Worm (Caenorhabditis elegans) whole organism, young adult: Measurements from ENCODE around the gene ced-6.
A peak's percentile ranks its signal among the peaks of the same experiment; 100 is the strongest.

Experiments
- B0019.2 ChIP-seq: fragments of 200-800 bp; sonication (Bioruptor generic); conservative IDR thresholded peaks from 2 replicates; pipeline ENCODE4 v1.3.6; 2022; ENCODE audit warnings: missing genetic modification reagents, missing genetic modification characterization, missing compliant biosample characterization
- B0035.1 ChIP-seq: sonication (generic microtip); optimal IDR thresholded peaks from 2 replicates; lab custom pipeline; 2016; ENCODE audit warnings: missing genetic modification characterization, mild to moderate bottlenecking, missing compliant biosample characterization, missing genotype, missing genetic modification reagents
- B0261.1 ChIP-seq: sonication (generic microtip); optimal IDR thresholded peaks from 2 replicates; lab custom pipeline; 2016; ENCODE audit warnings: mild to moderate bottlenecking, missing genetic modification characterization, moderate library complexity, missing compliant biosample characterization
- B0336.3 ChIP-seq: fragments of 200-800 bp; sonication (Bioruptor generic); IDR thresholded peaks from 2 replicates; pipeline ENCODE4 v1.3.6; 2022; ENCODE audit warnings: missing genetic modification characterization, missing compliant biosample characterization
- C17E4.6 ChIP-seq: fragments of 200-800 bp; sonication (Bioruptor generic); IDR thresholded peaks from 2 replicates; pipeline ENCODE4 v1.3.6; 2022; ENCODE audit warnings: missing genetic modification reagents, missing genetic modification characterization, missing compliant biosample characterization
- F10E7.11 ChIP-seq: sonication (generic microtip); optimal IDR thresholded peaks from 2 replicates; lab custom pipeline; 2017; ENCODE audit warnings: mild to moderate bottlenecking, missing genetic modification characterization, moderate library complexity, missing compliant biosample characterization
- F22D6.2 ChIP-seq: sonication (generic microtip); optimal IDR thresholded peaks from 2 replicates; lab custom pipeline; 2016; ENCODE audit warnings: mild to moderate bottlenecking, missing genetic modification characterization, missing compliant biosample characterization
- F52B5.7 ChIP-seq: sonication (generic microtip); optimal IDR thresholded peaks from 2 replicates; lab custom pipeline; 2016; ENCODE audit warnings: mild to moderate bottlenecking, missing genetic modification characterization, missing compliant biosample characterization
- T26A5.8 ChIP-seq: sonication (generic microtip); optimal IDR thresholded peaks from 2 replicates; lab custom pipeline; 2016; ENCODE audit warnings: missing genetic modification characterization, missing compliant biosample characterization
- Y53F4B.3 ChIP-seq: fragments of 200-800 bp; sonication (Bioruptor generic); IDR thresholded peaks from 2 replicates; pipeline ENCODE4 v1.3.6; 2022; ENCODE audit warnings: missing genetic modification reagents, missing genetic modification characterization, missing compliant biosample characterization
- Y56A3A.18 ChIP-seq: fragments of 200-800 bp; sonication (Bioruptor generic); IDR thresholded peaks from 2 replicates; pipeline ENCODE4 v1.3.6; 2022; ENCODE audit warnings: missing genetic modification reagents, missing genetic modification characterization, missing compliant biosample characterization
- Y67H2A.10 ChIP-seq: fragments of 200-800 bp; sonication (Bioruptor generic); conservative IDR thresholded peaks from 2 replicates; pipeline ENCODE4 v1.3.6; 2022; ENCODE audit warnings: missing genetic modification reagents, missing genetic modification characterization, missing compliant biosample characterization
- Y79H2A.3 ChIP-seq: fragments of 200-800 bp; sonication (Bioruptor generic); conservative IDR thresholded peaks from 2 replicates; pipeline ENCODE4 v1.3.6; 2022; ENCODE audit warnings: missing genetic modification reagents, missing genetic modification characterization, missing compliant biosample characterization
- ZK185.1 ChIP-seq: sonication (generic microtip); optimal IDR thresholded peaks from 2 replicates; lab custom pipeline; 2016; ENCODE audit warnings: mild to moderate bottlenecking, missing genetic modification characterization, missing compliant biosample characterization; ENCODE audit not compliant: poor library complexity, severe bottlenecking
- aptf-3 ChIP-seq: fragments of 200-800 bp; sonication (Bioruptor generic); IDR thresholded peaks from 2 replicates; pipeline ENCODE4 v1.3.6; 2022; ENCODE audit warnings: missing genetic modification characterization, missing compliant biosample characterization
- atf-7 ChIP-seq: sonication (generic microtip); optimal IDR thresholded peaks from 2 replicates; lab custom pipeline; 2017; ENCODE audit warnings: mild to moderate bottlenecking, missing genetic modification characterization, missing compliant biosample characterization
- attf-3 ChIP-seq: fragments of 200-800 bp; sonication (Bioruptor generic); conservative IDR thresholded peaks from 2 replicates; pipeline ENCODE4 v1.3.6; 2022; ENCODE audit warnings: missing genetic modification reagents, missing genetic modification characterization, missing compliant biosample characterization
- attf-6 ChIP-seq: fragments of 200-800 bp; sonication (Bioruptor generic); IDR thresholded peaks from 2 replicates; pipeline ENCODE4 v1.3.6; 2022; ENCODE audit warnings: missing genetic modification reagents, missing genetic modification characterization, missing compliant biosample characterization
- bed-1 ChIP-seq: fragments of 200-800 bp; sonication (Bioruptor generic); IDR thresholded peaks from 2 replicates; pipeline ENCODE4 v1.3.6; 2022; ENCODE audit warnings: missing genetic modification reagents, missing genetic modification characterization, missing compliant biosample characterization
- bed-2 ChIP-seq: fragments of 200-800 bp; sonication (Bioruptor generic); IDR thresholded peaks from 2 replicates; pipeline ENCODE4 v1.3.6; 2022; ENCODE audit warnings: missing genetic modification reagents, missing genetic modification characterization, missing compliant biosample characterization
- ccch-3 ChIP-seq: fragments of 200-800 bp; sonication (Bioruptor generic); optimal IDR thresholded peaks from 2 replicates; lab custom pipeline; 2018; ENCODE audit warnings: mild to moderate bottlenecking, missing genetic modification characterization, missing compliant biosample characterization
- cebp-2 ChIP-seq: fragments of 200-800 bp; sonication (Bioruptor generic); IDR thresholded peaks from 2 replicates; pipeline ENCODE4 v1.3.6; 2022; ENCODE audit warnings: missing genetic modification characterization, missing compliant biosample characterization
- ceh-40 ChIP-seq: fragments of 200-800 bp; sonication (Bioruptor generic); IDR thresholded peaks from 2 replicates; pipeline ENCODE4 v1.3.6; 2022; ENCODE audit warnings: missing genetic modification characterization, missing compliant biosample characterization
- die-1 ChIP-seq: sonication (generic microtip); optimal IDR thresholded peaks from 2 replicates; lab custom pipeline; 2016; ENCODE audit warnings: missing genotype, mild to moderate bottlenecking, missing genetic modification characterization, missing compliant biosample characterization
- egrh-3 ChIP-seq: fragments of 200-800 bp; sonication (Bioruptor generic); IDR thresholded peaks from 2 replicates; pipeline ENCODE4 v1.3.6; 2022; ENCODE audit warnings: missing genetic modification reagents, missing genetic modification characterization, missing compliant biosample characterization
- ets-4 ChIP-seq: fragments of 200-800 bp; sonication (Bioruptor generic); optimal IDR thresholded peaks from 2 replicates; lab custom pipeline; 2018; ENCODE audit warnings: mild to moderate bottlenecking, missing genetic modification characterization, missing compliant biosample characterization
- hlh-26 ChIP-seq: fragments of 200-800 bp; sonication (Bioruptor generic); conservative IDR thresholded peaks from 2 replicates; pipeline ENCODE4 v1.3.6; 2022; ENCODE audit warnings: missing genetic modification reagents, missing genetic modification characterization, missing compliant biosample characterization
- hmg-1.2 ChIP-seq: fragments of 200-800 bp; sonication (Bioruptor generic); IDR thresholded peaks from 2 replicates; pipeline ENCODE4 v1.3.6; 2022; ENCODE audit warnings: missing genetic modification reagents, missing genetic modification characterization, missing compliant biosample characterization
- hmg-20 ChIP-seq: fragments of 200-800 bp; sonication (Bioruptor generic); IDR thresholded peaks from 2 replicates; pipeline ENCODE4 v1.3.6; 2022; ENCODE audit warnings: missing genetic modification reagents, missing genetic modification characterization, missing compliant biosample characterization
- hrde-1 ChIP-seq: sonication (generic microtip); optimal IDR thresholded peaks from 2 replicates; lab custom pipeline; 2016; ENCODE audit warnings: missing genetic modification characterization, mild to moderate bottlenecking, missing compliant biosample characterization, moderate library complexity, missing genotype, missing genetic modification reagents, borderline replicate concordance
- hsf-1 ChIP-seq: fragments of 200-800 bp; sonication (Bioruptor generic); IDR thresholded peaks from 2 replicates; pipeline ENCODE4 v1.3.6; 2022; ENCODE audit warnings: missing genetic modification reagents, missing genetic modification characterization, missing compliant biosample characterization
- let-607 ChIP-seq, 2 experiments: fragments of 200-800 bp in 1 of 2; sonication (Bioruptor generic) in 1 of 2; sonication (generic microtip) in 1 of 2; optimal IDR thresholded peaks; 2 replicates each; lab custom pipeline; 2016 to 2018; ENCODE audit warnings: mild to moderate bottlenecking in 2 of 2, missing compliant biosample characterization in 2 of 2, missing genetic modification characterization in 2 of 2, moderate library complexity in 2 of 2, missing genotype in 1 of 2
- lin-26 ChIP-seq: fragments of 200-800 bp; sonication (Bioruptor generic); IDR thresholded peaks from 2 replicates; pipeline ENCODE4 v1.3.6; 2022; ENCODE audit warnings: missing genetic modification reagents, missing genetic modification characterization, missing compliant biosample characterization
- lir-1 ChIP-seq: fragments of 200-800 bp; sonication (Bioruptor generic); conservative IDR thresholded peaks from 2 replicates; pipeline ENCODE4 v1.3.6; 2022; ENCODE audit warnings: missing genetic modification reagents, missing genetic modification characterization, missing compliant biosample characterization
- lsl-1 ChIP-seq: fragments of 200-800 bp; sonication (Bioruptor generic); optimal IDR thresholded peaks from 2 replicates; lab custom pipeline; 2018; ENCODE audit warnings: mild to moderate bottlenecking, missing genetic modification characterization, moderate library complexity, missing compliant biosample characterization
- lsy-27 ChIP-seq: sonication (generic microtip); optimal IDR thresholded peaks from 2 replicates; lab custom pipeline; 2017; ENCODE audit warnings: missing genetic modification characterization, mild to moderate bottlenecking, missing compliant biosample characterization, antibody characterized with exemption, missing genotype, borderline replicate concordance; ENCODE audit not compliant: insufficient read depth
- mel-28 ChIP-seq: sonication (generic microtip); optimal IDR thresholded peaks from 2 replicates; lab custom pipeline; 2016; ENCODE audit warnings: borderline replicate concordance, mild to moderate bottlenecking, missing genetic modification characterization, missing compliant biosample characterization
- pha-4 ChIP-seq: fragments of 150-350 bp; sonication (generic microtip); optimal IDR thresholded peaks from 2 replicates; lab custom pipeline; 2014; ENCODE audit warnings: missing biosample characterization, missing genetic modification reagents, missing genetic modification characterization
- sea-2 ChIP-seq: fragments of 200-800 bp; sonication (Bioruptor generic); IDR thresholded peaks from 2 replicates; pipeline ENCODE4 v1.3.6; 2022; ENCODE audit warnings: missing genetic modification characterization, missing compliant biosample characterization
- snpc-4 ChIP-seq, 5 experiments: fragments of 150-350 bp in 1 of 5; sonication (generic microtip) in 4 of 5; optimal IDR thresholded peaks; 2 replicates each; lab custom pipeline; 2014 to 2018; ENCODE audit warnings: missing genetic modification characterization in 5 of 5, missing biosample characterization in 3 of 5, antibody characterized with exemption in 2 of 5, mild to moderate bottlenecking in 2 of 5, missing compliant biosample characterization in 2 of 5, missing genotype in 2 of 5, moderate library complexity in 2 of 5, missing genetic modification reagents in 1 of 5
- tbp1 ChIP-seq: fragments of 200-800 bp; sonication (Bioruptor generic); optimal IDR thresholded peaks from 2 replicates; lab custom pipeline; 2018; ENCODE audit warnings: mild to moderate bottlenecking, missing genetic modification characterization, missing compliant biosample characterization
- tbx-9 ChIP-seq: sonication (generic microtip); optimal IDR thresholded peaks from 2 replicates; lab custom pipeline; 2016; ENCODE audit warnings: borderline replicate concordance, missing genetic modification characterization, inconsistent platforms, missing compliant biosample characterization
- unc-62 ChIP-seq: fragments of 150-350 bp; optimal IDR thresholded peaks from 2 replicates; lab custom pipeline; 2014; ENCODE audit warnings: missing biosample characterization, missing genetic modification reagents, missing genetic modification characterization
- zim-3 ChIP-seq: sonication (generic microtip); optimal IDR thresholded peaks from 2 replicates; lab custom pipeline; 2017; ENCODE audit warnings: mild to moderate bottlenecking, missing genetic modification characterization, moderate library complexity, missing compliant biosample characterization
- ztf-18 ChIP-seq: sonication (generic microtip); optimal IDR thresholded peaks from 2 replicates; lab custom pipeline; 2016; ENCODE audit warnings: missing genotype, mild to moderate bottlenecking, missing genetic modification characterization, missing compliant biosample characterization

The ced-6 gene

ce11 chrIII:5554884-5555500, 40.6 kb upstream of the ced-6 start, which contains the start of the genes nmad-1 and hach-1 (continued):
- no peak for TF ChIP-seq atf-7 (tag; lab: Kevin White, UChicago)
- TF ChIP-seq snpc-4 (GFP tag; optimal IDR thresholded peaks at IDR 0.05; lab: Kevin White, UChicago), result peak; percentile 73
- peak in 3 of 4 experiments; percentile 60 to 76 (median 75) for TF ChIP-seq snpc-4 (tag; optimal IDR thresholded peaks at IDR 0.05; lab: Kevin White, UChicago)
- no peak for TF ChIP-seq B0019.2
- peak; percentile 53; the same call in 1 of the 2 replicates for TF ChIP-seq attf-3 (GFP tag; lab: Robert Waterston, UW)
- no peak for TF ChIP-seq Y56A3A.18 (GFP tag; lab: Robert Waterston, UW)
- TF ChIP-seq pha-4, result no peak
- no peak for TF ChIP-seq lsy-27 (tag; lab: Kevin White, UChicago)
- TF ChIP-seq hrde-1 (tag; lab: Kevin White, UChicago), result no peak
- TF ChIP-seq C17E4.6 (GFP tag; lab: Robert Waterston, UW), result no peak
- no peak for TF ChIP-seq attf-6 (GFP tag; lab: Robert Waterston, UW)
- TF ChIP-seq cebp-2 (GFP tag; lab: Robert Waterston, UW), result no peak
- TF ChIP-seq zim-3 (tag; lab: Kevin White, UChicago), result no peak
- no peak for TF ChIP-seq ets-4 (GFP tag; lab: Kevin White, UChicago)
- peak; percentile 87 for TF ChIP-seq ZK185.1 (tag; lab: Kevin White, UChicago)
- peak; percentile 6 for TF ChIP-seq F22D6.2
- TF ChIP-seq tbp1, result peak; percentile 58
- no peak for TF ChIP-seq ccch-3 (GFP tag; lab: Kevin White, UChicago)
- no peak for TF ChIP-seq mel-28 (tag; lab: Kevin White, UChicago)
- TF ChIP-seq Y67H2A.10, result no peak
- TF ChIP-seq sea-2 (GFP tag; lab: Robert Waterston, UW), result no peak
- peak; percentile 32; the same call in 1 of the 2 replicates for TF ChIP-seq egrh-3 (GFP tag; lab: Robert Waterston, UW)
- 0 out of 2 replicates have a peak, but pooled peaks have one; percentile 41 for TF ChIP-seq lin-26
- TF ChIP-seq bed-2 (GFP tag; lab: Robert Waterston, UW), result no peak
- no peak for TF ChIP-seq Y53F4B.3 (GFP tag; lab: Robert Waterston, UW)
- TF ChIP-seq ztf-18, result peak; percentile 42
- no peak for TF ChIP-seq hmg-20 (GFP tag; lab: Robert Waterston, UW)
- peak; percentile 55 for TF ChIP-seq die-1 (tag; lab: Kevin White, UChicago)
- TF ChIP-seq bed-1 (GFP tag; lab: Robert Waterston, UW), result no peak
- no peak for TF ChIP-seq hsf-1 (GFP tag; lab: Robert Waterston, UW)
- peak; percentile 19 for TF ChIP-seq F10E7.11 (tag; lab: Kevin White, UChicago)
- no peak for TF ChIP-seq unc-62 (GFP tag; lab: Kevin White, UChicago)
- peak; percentile 37; the same call in 1 of the 2 replicates for TF ChIP-seq lir-1
- TF ChIP-seq aptf-3, result no peak
- TF ChIP-seq lsl-1, result peak; percentile 58

ce11 chrIII:5557246-5557819, 38.2 kb upstream of the ced-6 start, which contains the start of gene rpc-2:
Gene rpc-2 (plus strand): TSS chrIII:5557365.
- TF ChIP-seq tbx-9 (no peak), Y56A3A.18 (GFP tag; lab: Robert Waterston, UW) (peak; percentile 59; the same call in 1 of the 2 replicates), lsy-27 (tag; lab: Kevin White, UChicago) (no peak), Y79H2A.3 (no peak), B0336.3 (GFP tag; lab: Robert Waterston, UW) (peak; percentile 63; the same call in 1 of the 2 replicates), F52B5.7 (peak; percentile 69), B0035.1 (tag; lab: Kevin White, UChicago) (peak; percentile 9), F10E7.11 (tag; lab: Kevin White, UChicago) (peak; percentile 18), B0019.2 (no peak), bed-2 (GFP tag; lab: Robert Waterston, UW) (no peak), let-607 (tag; optimal IDR thresholded peaks at IDR 0.05; lab: Kevin White, UChicago) (no peak), ceh-40 (no peak), lin-26 (no peak), hlh-26 (no peak), hmg-1.2 (GFP tag; lab: Robert Waterston, UW) (0 out of 2 replicates have a peak, but pooled peaks have one; percentile 16), T26A5.8 (tag; lab: Kevin White, UChicago) (peak; percentile 28), B0261.1 (tag; lab: Kevin White, UChicago) (no peak), egrh-3 (GFP tag; lab: Robert Waterston, UW) (no peak)
